Fruit fly (Drosophila melanogaster) whole organism, embryonic: Measurements from ENCODE around the gene prd.
A peak's percentile ranks its signal among the peaks of the same experiment; 100 is the strongest.

Experiments used
- ATbp ChIP-seq: fragments of 200-800 bp; sonication (Bioruptor generic); optimal IDR thresholded peaks from 2 replicates; lab custom pipeline; 2017; ENCODE audit warnings: missing biosample characterization, mild to moderate bottlenecking, missing genetic modification characterization, missing genetic modification reagents
- CG10366 ChIP-seq: fragments of 200-800 bp; sonication (Bioruptor generic); IDR thresholded peaks from 2 replicates; pipeline ENCODE4 v1.3.6; 2022; ENCODE audit warnings: missing biosample characterization, missing genetic modification characterization
- CG10654 ChIP-seq: fragments of 200-800 bp; sonication (Bioruptor generic); optimal IDR thresholded peaks from 2 replicates; lab custom pipeline; 2016; ENCODE audit warnings: missing biosample characterization, missing genetic modification characterization
- CG11695 ChIP-seq: fragments of 200-800 bp; sonication (Bioruptor generic); IDR thresholded peaks from 3 replicates; pipeline ENCODE4 v1.3.6; 2022; ENCODE audit warnings: missing biosample characterization, missing genetic modification characterization
- CG11696 ChIP-seq: fragments of 200-800 bp; sonication (Bioruptor generic); IDR thresholded peaks from 2 replicates; pipeline ENCODE4 v1.3.6; 2022; ENCODE audit warnings: missing biosample characterization, missing genetic modification characterization
- CG11723 ChIP-seq: fragments of 200-800 bp; sonication (Bioruptor generic); optimal IDR thresholded peaks from 2 replicates; lab custom pipeline; 2017; ENCODE audit warnings: missing biosample characterization, mild to moderate bottlenecking, missing genetic modification characterization
- CG12391 ChIP-seq: fragments of 200-800 bp; sonication (Bioruptor generic); optimal IDR thresholded peaks from 3 replicates; lab custom pipeline; 2018; ENCODE audit warnings: missing biosample characterization, mild to moderate bottlenecking, missing genetic modification characterization, moderate library complexity
- CG12769 ChIP-seq: fragments of 200-800 bp; sonication (Bioruptor generic); optimal IDR thresholded peaks from 2 replicates; lab custom pipeline; 2019; ENCODE audit warnings: missing biosample characterization, mild to moderate bottlenecking, missing genetic modification characterization, moderate library complexity
- CG14860 ChIP-seq: fragments of 200-800 bp; sonication (Bioruptor generic); IDR thresholded peaks from 3 replicates; pipeline ENCODE4 v1.3.6; 2022; ENCODE audit warnings: missing biosample characterization, missing genetic modification characterization; ENCODE audit not compliant: partially characterized antibody
- CG15269 ChIP-seq: fragments of 200-800 bp; sonication (Bioruptor generic); optimal IDR thresholded peaks from 2 replicates; lab custom pipeline; 2018; ENCODE audit warnings: missing biosample characterization, mild to moderate bottlenecking, missing genetic modification characterization, moderate library complexity
- CG1529 ChIP-seq: fragments of 200-800 bp; sonication (Bioruptor generic); optimal IDR thresholded peaks from 3 replicates; lab custom pipeline; 2018; ENCODE audit warnings: missing biosample characterization, missing genetic modification characterization
- CG1602 ChIP-seq: fragments of 200-800 bp; sonication (Bioruptor generic); optimal IDR thresholded peaks from 3 replicates; lab custom pipeline; 2016; ENCODE audit warnings: missing biosample characterization, missing genetic modification characterization
- CG17568 ChIP-seq: fragments of 200-800 bp; sonication (Bioruptor generic); optimal IDR thresholded peaks from 2 replicates; lab custom pipeline; 2018; ENCODE audit warnings: missing biosample characterization, mild to moderate bottlenecking, missing genetic modification characterization, moderate library complexity
- CG17912 ChIP-seq: fragments of 200-800 bp; sonication (Bioruptor generic); optimal IDR thresholded peaks from 2 replicates; lab custom pipeline; 2018; ENCODE audit warnings: missing biosample characterization, mild to moderate bottlenecking, missing genetic modification characterization
- CG30431 ChIP-seq: fragments of 200-800 bp; sonication (Bioruptor generic); optimal IDR thresholded peaks from 2 replicates; lab custom pipeline; 2017; ENCODE audit warnings: missing biosample characterization, missing genetic modification characterization
- CG31441 ChIP-seq: fragments of 200-800 bp; sonication (Bioruptor generic); IDR thresholded peaks from 2 replicates; pipeline ENCODE4 v1.3.6; 2022; ENCODE audit warnings: missing biosample characterization, missing genetic modification characterization
- CG33213 ChIP-seq: fragments of 200-800 bp; sonication (Bioruptor generic); optimal IDR thresholded peaks from 3 replicates; lab custom pipeline; 2016; ENCODE audit warnings: missing biosample characterization, missing genetic modification characterization
- CG42726 ChIP-seq: fragments of 200-800 bp; sonication (Bioruptor generic); IDR thresholded peaks from 2 replicates; pipeline ENCODE4 v1.3.6; 2022; ENCODE audit warnings: missing biosample characterization, missing genetic modification characterization; ENCODE audit not compliant: partially characterized antibody
- CG4820 ChIP-seq: fragments of 200-800 bp; sonication (Bioruptor generic); optimal IDR thresholded peaks from 3 replicates; lab custom pipeline; 2016; ENCODE audit warnings: missing biosample characterization, missing genetic modification characterization
- CG6765 ChIP-seq: fragments of 200-800 bp; sonication (Bioruptor generic); optimal IDR thresholded peaks from 3 replicates; lab custom pipeline; 2017; ENCODE audit warnings: missing biosample characterization, mild to moderate bottlenecking, missing genetic modification characterization
- CG6854 ChIP-seq: fragments of 200-800 bp; sonication (Bioruptor generic); optimal IDR thresholded peaks from 3 replicates; lab custom pipeline; 2017; ENCODE audit warnings: missing biosample characterization, mild to moderate bottlenecking, missing genetic modification characterization
- CG7357 ChIP-seq: fragments of 200-800 bp; sonication (Bioruptor generic); IDR thresholded peaks from 3 replicates; pipeline ENCODE4 v1.3.6; 2022; ENCODE audit warnings: missing biosample characterization, missing genetic modification characterization
- CG8281 ChIP-seq: fragments of 200-800 bp; sonication (Bioruptor generic); optimal IDR thresholded peaks from 2 replicates; lab custom pipeline; 2018; ENCODE audit warnings: missing biosample characterization, mild to moderate bottlenecking, missing genetic modification characterization, moderate library complexity
- CG8765 ChIP-seq: fragments of 200-800 bp; sonication (Bioruptor generic); IDR thresholded peaks from 2 replicates; pipeline ENCODE4 v1.3.6; 2022; ENCODE audit warnings: missing biosample characterization, missing genetic modification characterization
- CHES-1-like ChIP-seq: fragments of 200-800 bp; sonication (Bioruptor generic); optimal IDR thresholded peaks from 2 replicates; lab custom pipeline; 2016; ENCODE audit warnings: missing biosample characterization, missing genetic modification characterization
- Dbx ChIP-seq: fragments of 200-800 bp; sonication (Bioruptor generic); IDR thresholded peaks from 3 replicates; pipeline ENCODE4 v1.3.6; 2022; ENCODE audit warnings: missing biosample characterization, missing genetic modification characterization
- Dll ChIP-seq: fragments of 200-800 bp; sonication (Bioruptor generic); IDR thresholded peaks from 4 replicates; pipeline ENCODE4 v1.3.6; 2022; ENCODE audit warnings: missing biosample characterization, missing genetic modification characterization; ENCODE audit not compliant: partially characterized antibody
- HLHmδ ChIP-seq: fragments of 200-800 bp; sonication (Bioruptor generic); optimal IDR thresholded peaks from 2 replicates; lab custom pipeline; 2018; ENCODE audit warnings: missing biosample characterization, mild to moderate bottlenecking, missing genetic modification characterization, moderate library complexity
- Hr3 ChIP-seq: fragments of 200-800 bp; sonication (Bioruptor generic); optimal IDR thresholded peaks from 3 replicates; lab custom pipeline; 2016; ENCODE audit warnings: missing biosample characterization, missing genetic modification characterization
- Kr ChIP-seq: fragments of 200-800 bp; sonication (Bioruptor generic); optimal IDR thresholded peaks from 2 replicates; lab custom pipeline; 2017; ENCODE audit warnings: missing biosample characterization, mild to moderate bottlenecking, missing genetic modification characterization
- Sox100B ChIP-seq: fragments of 200-800 bp; sonication (Bioruptor generic); optimal IDR thresholded peaks from 3 replicates; lab custom pipeline; 2018; ENCODE audit warnings: missing biosample characterization, mild to moderate bottlenecking, missing genetic modification characterization
- Spps ChIP-seq: fragments of 200-800 bp; sonication (Bioruptor generic); optimal IDR thresholded peaks from 2 replicates; lab custom pipeline; 2018; ENCODE audit warnings: missing biosample characterization, mild to moderate bottlenecking, missing genetic modification characterization
- YL-1 ChIP-seq: fragments of 200-800 bp; sonication (Bioruptor generic); optimal IDR thresholded peaks from 3 replicates; lab custom pipeline; 2017; ENCODE audit warnings: missing biosample characterization, mild to moderate bottlenecking, missing genetic modification characterization
- al ChIP-seq: fragments of 200-800 bp; sonication (Bioruptor generic); IDR thresholded peaks from 2 replicates; pipeline ENCODE4 v1.3.6; 2022; ENCODE audit warnings: missing biosample characterization, missing genetic modification characterization
- ase ChIP-seq: fragments of 200-800 bp; sonication (Bioruptor generic); IDR thresholded peaks from 3 replicates; pipeline ENCODE4 v1.3.6; 2022; ENCODE audit warnings: missing biosample characterization, missing genetic modification characterization
- cwo ChIP-seq: fragments of 200-800 bp; sonication (Bioruptor generic); optimal IDR thresholded peaks from 3 replicates; lab custom pipeline; 2017; ENCODE audit warnings: missing biosample characterization, missing genetic modification characterization, mild to moderate bottlenecking, moderate library complexity, missing genetic modification reagents
- dysf ChIP-seq: fragments of 200-800 bp; sonication (Bioruptor generic); IDR thresholded peaks from 3 replicates; pipeline ENCODE4 v1.3.6; 2022; ENCODE audit warnings: missing biosample characterization, missing genetic modification characterization
- fd96Cb ChIP-seq: fragments of 200-800 bp; sonication (Bioruptor generic); optimal IDR thresholded peaks from 2 replicates; lab custom pipeline; 2018; ENCODE audit warnings: missing biosample characterization, mild to moderate bottlenecking, missing genetic modification characterization, moderate library complexity
- gce ChIP-seq: fragments of 200-800 bp; sonication (Bioruptor generic); IDR thresholded peaks from 3 replicates; pipeline ENCODE4 v1.3.6; 2022; ENCODE audit warnings: missing biosample characterization, missing genetic modification characterization
- gro ChIP-seq: fragments of 200-800 bp; sonication (Bioruptor generic); optimal IDR thresholded peaks from 2 replicates; lab custom pipeline; 2016; ENCODE audit warnings: missing biosample characterization, missing genetic modification characterization
- lmd ChIP-seq: fragments of 200-800 bp; sonication (Bioruptor generic); IDR thresholded peaks from 2 replicates; pipeline ENCODE4 v1.3.6; 2022; ENCODE audit warnings: missing biosample characterization, missing genetic modification characterization
- ro ChIP-seq: fragments of 200-800 bp; sonication (Bioruptor generic); IDR thresholded peaks from 2 replicates; pipeline ENCODE4 v1.3.6; 2022; ENCODE audit warnings: missing biosample characterization, missing genetic modification characterization
- row ChIP-seq: fragments of 200-800 bp; sonication (Bioruptor generic); IDR thresholded peaks from 3 replicates; pipeline ENCODE4 v1.3.6; 2022; ENCODE audit warnings: missing biosample characterization, missing genetic modification characterization
- sima ChIP-seq: fragments of 200-800 bp; sonication (Bioruptor generic); optimal IDR thresholded peaks from 2 replicates; lab custom pipeline; 2016; ENCODE audit warnings: missing biosample characterization, missing genetic modification characterization
- sisA ChIP-seq: fragments of 200-800 bp; sonication (Bioruptor generic); IDR thresholded peaks from 2 replicates; pipeline ENCODE4 v1.3.6; 2022; ENCODE audit warnings: missing biosample characterization, missing genetic modification characterization
- sna ChIP-seq: fragments of 200-800 bp; sonication (Bioruptor generic); IDR thresholded peaks from 2 replicates; pipeline ENCODE4 v1.3.6; 2022; ENCODE audit warnings: missing biosample characterization, missing genetic modification characterization; ENCODE audit not compliant: partially characterized antibody
- sqz ChIP-seq: fragments of 200-800 bp; sonication (Bioruptor generic); optimal IDR thresholded peaks from 3 replicates; lab custom pipeline; 2018; ENCODE audit warnings: missing biosample characterization, mild to moderate bottlenecking, missing genetic modification characterization
- tap ChIP-seq: fragments of 200-800 bp; optimal IDR thresholded peaks from 3 replicates; lab custom pipeline; 2019; ENCODE audit warnings: missing biosample characterization, mild to moderate bottlenecking, missing genetic modification characterization, moderate library complexity

Gene prd

DNA sequence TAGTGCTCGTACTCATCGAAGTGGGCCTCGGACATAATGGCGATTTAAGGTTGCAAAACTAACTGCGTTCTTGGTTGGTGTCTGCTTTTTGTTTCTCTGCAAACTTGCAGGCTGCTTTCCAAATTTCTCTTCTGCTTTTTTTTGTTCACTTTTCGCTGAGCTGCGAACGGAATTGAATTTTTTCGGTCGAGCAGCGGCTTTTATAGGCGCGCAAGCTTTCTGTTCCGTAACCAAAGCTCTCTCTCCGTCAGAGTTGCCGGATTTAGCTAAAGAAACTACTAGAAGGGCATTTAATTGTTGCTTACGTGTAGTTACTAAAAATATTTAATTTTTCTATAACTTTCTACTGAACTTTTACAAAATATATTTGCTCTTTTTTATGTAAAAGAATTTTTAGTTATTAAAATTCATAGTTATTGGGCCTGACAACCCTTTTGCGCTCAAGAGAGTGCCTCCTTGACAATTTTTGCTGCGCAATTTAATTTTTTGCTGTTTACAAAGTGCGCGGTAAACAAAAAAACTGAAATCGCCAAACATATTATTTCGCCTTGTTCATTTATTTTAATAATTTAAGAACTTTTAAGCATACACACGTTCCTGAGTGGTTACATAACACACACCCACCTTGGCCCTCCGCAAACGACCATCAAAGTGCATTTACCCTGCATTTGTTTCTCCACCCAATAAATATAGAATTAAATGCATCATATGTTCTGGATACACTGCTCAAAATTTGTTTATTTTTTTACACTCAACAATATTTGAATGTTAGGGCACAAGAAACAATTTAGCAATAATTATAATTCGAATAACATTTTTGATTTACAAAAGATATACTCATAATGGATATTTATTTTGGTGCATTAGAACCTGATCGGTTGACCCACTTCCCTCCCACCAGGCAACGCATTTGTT is 39.4 kb downstream of the prd start, which contains the start of gene CG6770 (continued):
- TF ChIP-seq sisA (GFP tag; lab: Robert Waterston, UW) (peak; percentile 51), CG10366 (GFP tag; lab: Robert Waterston, UW) (peak; percentile 87), Hr3 (GFP tag; lab: Kevin White, UChicago) (peak; percentile 39), HLHmδ (GFP tag; lab: Kevin White, UChicago) (no peak), CG1602 (GFP tag; lab: Kevin White, UChicago) (peak; percentile 39), ATbp (GFP tag; lab: Kevin White, UChicago) (peak; percentile 79), CG42726 (GFP tag; lab: Robert Waterston, UW) (peak; percentile 64; the same call in 1 of the 2 replicates), Dbx (peak; percentile 90), CG14860 (GFP tag; lab: Robert Waterston, UW) (no peak), CG10654 (GFP tag; lab: Kevin White, UChicago) (no peak), Sox100B (GFP tag; lab: Kevin White, UChicago) (peak; percentile 84), CG11696 (GFP tag; lab: Robert Waterston, UW) (peak; percentile 71), tap (tag; lab: Kevin White, UChicago) (peak; percentile 80), YL-1 (GFP tag; lab: Kevin White, UChicago) (peak; percentile 69), CHES-1-like (GFP tag; lab: Kevin White, UChicago) (peak; percentile 41), sima (no peak), CG15269 (tag; lab: Kevin White, UChicago) (peak; percentile 90), CG11695 (GFP tag; lab: Robert Waterston, UW) (peak; percentile 92), sqz (GFP tag; lab: Kevin White, UChicago) (peak; percentile 94), CG17912 (GFP tag; lab: Kevin White, UChicago) (no peak), Dll (GFP tag; lab: Robert Waterston, UW) (no peak), CG11723 (GFP tag; lab: Kevin White, UChicago) (peak; percentile 58), CG1529 (peak; percentile 56), CG12391 (tag; lab: Kevin White, UChicago) (peak; percentile 80), CG31441 (GFP tag; lab: Robert Waterston, UW) (peak; percentile 81), Kr (GFP tag; lab: Kevin White, UChicago) (no peak), gce (GFP tag; lab: Robert Waterston, UW) (peak; percentile 71), al (peak; percentile 77), CG30431 (peak; percentile 32), CG8765 (GFP tag; lab: Robert Waterston, UW) (0 out of 2 replicates have a peak, but pooled peaks have one; percentile 13), row (GFP tag; lab: Robert Waterston, UW) (peak; percentile 94), dysf (GFP tag; lab: Robert Waterston, UW) (peak; percentile 87), CG33213 (GFP tag; lab: Kevin White, UChicago) (peak; percentile 2), cwo (peak; percentile 86), lmd (GFP tag; lab: Robert Waterston, UW) (peak; percentile 80), ase (GFP tag; lab: Robert Waterston, UW) (peak; percentile 67; the same call in 2 of the 3 replicates), CG12769 (peak; percentile 77), fd96Cb (tag; lab: Kevin White, UChicago) (peak; percentile 51), CG8281 (peak; percentile 14), CG6854 (peak; percentile 74), sna (GFP tag; lab: Robert Waterston, UW) (0 out of 2 replicates have a peak, but pooled peaks have one; percentile 28), ro (no peak), CG17568 (GFP tag; lab: Kevin White, UChicago) (peak; percentile 84), Spps (peak; percentile 49), CG6765 (GFP tag; lab: Kevin White, UChicago) (peak; percentile 89), CG4820 (GFP tag; lab: Kevin White, UChicago) (peak; percentile 27), gro (GFP tag; lab: Kevin White, UChicago) (peak; percentile 19), CG7357 (GFP tag; lab: Robert Waterston, UW) (peak; percentile 42; the same call in 1 of the 3 replicates)
